Fruit fly (Drosophila melanogaster) whole organism, adult: Measurements from ENCODE around the gene CG13012.

ENCODE experiments used
- CG1620 ChIP-seq: fragments of 200-800 bp; sonication (Bioruptor generic); optimal IDR thresholded peaks from 2 replicates; lab custom pipeline; 2016; ENCODE audit warnings: missing biosample characterization, missing genetic modification characterization
- CG33017 ChIP-seq: fragments of 200-800 bp; sonication (Bioruptor generic); optimal IDR thresholded peaks from 2 replicates; lab custom pipeline; 2018; ENCODE audit warnings: missing biosample characterization, mild to moderate bottlenecking, missing genetic modification characterization, moderate library complexity

DNA sequence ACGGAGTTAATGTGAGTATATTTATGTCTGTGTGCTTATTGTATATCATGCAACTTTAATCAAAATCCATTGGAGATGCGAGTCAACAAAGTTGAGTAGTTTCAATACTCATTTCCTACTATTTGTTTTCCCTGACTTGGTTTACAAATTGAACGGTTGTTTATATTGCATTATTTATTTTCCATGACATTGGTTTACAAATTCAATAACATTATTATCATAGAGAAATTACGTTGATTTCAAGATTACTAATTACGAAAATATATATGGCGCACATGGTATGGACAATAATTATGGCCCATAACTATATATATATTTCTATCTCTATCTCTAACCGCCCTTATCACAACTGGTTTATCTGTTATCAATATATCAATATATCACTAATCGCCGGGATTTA is 15.9 kb downstream of the CG13012 start:
- TF ChIP-seq CG33017 (tag; lab: Kevin White, UChicago) (no peak), CG1620 (no peak)
